Worm (Caenorhabditis elegans): Measurements from ENCODE around the gene F40G12.4.

The F40G12.4 gene

ce11 chrV:14235942-14236341 is 32.6 kb downstream of the F40G12.4 start, which contains the start of gene ent-3:
Gene ent-3, minus strand, starts transcription at chrV:14236042.
- no peak for TF ChIP-seq ama-1 (optimal IDR thresholded peaks at IDR 0.05)
- no peak for TF ChIP-seq tbx-37 (GFP tag; conservative IDR thresholded peaks at IDR 0.05)
- TF ChIP-seq ceh-13 (GFP tag; optimal IDR thresholded peaks at IDR 0.05) = no peak
- no peak for TF ChIP-seq scrt-1 (GFP tag; IDR thresholded peaks at IDR 0.05)
- TF ChIP-seq sea-1 (GFP tag; conservative IDR thresholded peaks at IDR 0.05) = no peak
- no peak for TF ChIP-seq aly-1 (tag; optimal IDR thresholded peaks at IDR 0.05)
- TF ChIP-seq F13C5.2 (tag; optimal IDR thresholded peaks at IDR 0.05) = no peak
- TF ChIP-seq ets-7 (tag; optimal IDR thresholded peaks at IDR 0.05) = no peak
- TF ChIP-seq hmg-4 (GFP tag; optimal IDR thresholded peaks at IDR 0.05) = no peak
- TF ChIP-seq tbx-11 (GFP tag; IDR thresholded peaks at IDR 0.05) = no peak

ce11 chrV:14231656-14232055 is 36.9 kb downstream of the F40G12.4 start:
- no peak for TF ChIP-seq pes-1 (GFP tag; IDR thresholded peaks at IDR 0.05)
- no peak for TF ChIP-seq flt-1 (GFP tag; IDR thresholded peaks at IDR 0.05)
- no peak for TF ChIP-seq hnd-1 (tag; optimal IDR thresholded peaks at IDR 0.05)
- TF ChIP-seq B0310.2 (tag; optimal IDR thresholded peaks at IDR 0.05) = no peak
- TF ChIP-seq tbx-11 (GFP tag; IDR thresholded peaks at IDR 0.05) = no peak
- TF ChIP-seq F13C5.2 (tag; optimal IDR thresholded peaks at IDR 0.05) = no peak
- no peak for TF ChIP-seq ama-1 (optimal IDR thresholded peaks at IDR 0.05)
- no peak for TF ChIP-seq ets-7 (tag; optimal IDR thresholded peaks at IDR 0.05)

ce11 chrV:14230788-14231583 is 37.5 kb downstream of the F40G12.4 start:
- TF ChIP-seq ceh-36 (tag; optimal IDR thresholded peaks at IDR 0.05) (no peak), hnd-1 (tag; optimal IDR thresholded peaks at IDR 0.05) (no peak), sea-1 (GFP tag; conservative IDR thresholded peaks at IDR 0.05) (no peak), scrt-1 (GFP tag; IDR thresholded peaks at IDR 0.05) (no peak), ets-7 (tag; optimal IDR thresholded peaks at IDR 0.05) (no peak), hmg-4 (GFP tag; optimal IDR thresholded peaks at IDR 0.05) (no peak), ceh-13 (GFP tag; optimal IDR thresholded peaks at IDR 0.05) (no peak), hmbx-1 (tag; optimal IDR thresholded peaks at IDR 0.05) (no peak), pes-1 (GFP tag; IDR thresholded peaks at IDR 0.05) (no peak), B0310.2 (tag; optimal IDR thresholded peaks at IDR 0.05) (no peak), ama-1 (optimal IDR thresholded peaks at IDR 0.05) (no peak), F13C5.2 (tag; optimal IDR thresholded peaks at IDR 0.05) (no peak), flt-1 (GFP tag; IDR thresholded peaks at IDR 0.05) (no peak), tbx-37 (GFP tag; conservative IDR thresholded peaks at IDR 0.05) (no peak), tra-4 (tag; optimal IDR thresholded peaks at IDR 0.05) (no peak), tbx-11 (GFP tag; IDR thresholded peaks at IDR 0.05) (no peak), aly-1 (tag; optimal IDR thresholded peaks at IDR 0.05) (no peak)

- TF ChIP-seq hmg-4 (GFP tag; optimal IDR thresholded peaks at IDR 0.05) (no peak), flt-1 (GFP tag; IDR thresholded peaks at IDR 0.05) (no peak), sea-1 (GFP tag; conservative IDR thresholded peaks at IDR 0.05) (no peak), F13C5.2 (tag; optimal IDR thresholded peaks at IDR 0.05) (no peak), ceh-36 (tag; optimal IDR thresholded peaks at IDR 0.05) (no peak), ama-1 (optimal IDR thresholded peaks at IDR 0.05) (no peak), B0310.2 (tag; optimal IDR thresholded peaks at IDR 0.05) (no peak), tbx-37 (GFP tag; conservative IDR thresholded peaks at IDR 0.05) (no peak), ets-7 (tag; optimal IDR thresholded peaks at IDR 0.05) (no peak)
These were observed 42.1 kb downstream of the F40G12.4 start, which contains the start of gene nep-21 for ce11 chrV:14226373-14226772. Gene nep-21, minus strand, starts transcription at chrV:14226473.

ce11 chrV:14223141-14223540 is 45.4 kb downstream of the F40G12.4 start:
- TF ChIP-seq B0310.2 (tag; optimal IDR thresholded peaks at IDR 0.05) (no peak), tbx-37 (GFP tag; conservative IDR thresholded peaks at IDR 0.05) (no peak), flt-1 (GFP tag; IDR thresholded peaks at IDR 0.05) (no peak), tra-4 (tag; optimal IDR thresholded peaks at IDR 0.05) (no peak), pes-1 (GFP tag; IDR thresholded peaks at IDR 0.05) (no peak), hmg-4 (GFP tag; optimal IDR thresholded peaks at IDR 0.05) (no peak), hmbx-1 (tag; optimal IDR thresholded peaks at IDR 0.05) (no peak), aly-1 (tag; optimal IDR thresholded peaks at IDR 0.05) (no peak), F13C5.2 (tag; optimal IDR thresholded peaks at IDR 0.05) (no peak), ceh-36 (tag; optimal IDR thresholded peaks at IDR 0.05) (no peak)

Measured in whole organism, early embryonic.